Worm (Caenorhabditis elegans): ENCODE data around the gene F53B7.7.
A peak's percentile ranks its signal among the peaks of the same experiment; 100 is the strongest.

Gene F53B7.7

DNA sequence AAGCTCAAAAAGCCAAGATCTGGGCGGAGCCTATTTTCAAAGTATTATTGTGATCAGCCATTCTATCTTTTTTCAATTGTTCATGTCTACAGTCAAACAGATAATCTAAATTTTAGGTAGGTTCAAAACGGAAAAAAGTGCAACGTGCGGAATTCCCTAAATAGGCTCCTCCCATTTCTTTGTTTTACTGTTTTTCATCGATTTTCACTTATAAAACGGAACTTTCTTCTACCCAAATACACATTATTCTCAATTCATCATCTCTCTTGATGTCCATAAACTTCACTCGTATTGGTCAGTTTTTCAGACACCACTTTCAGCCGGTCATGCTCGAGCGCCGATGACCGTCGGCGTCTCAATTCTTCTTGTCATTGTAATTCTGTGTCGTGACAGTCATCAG lies at the start of gene F53B7.7:
F53B7.7 (plus strand) TSS at position 301 of the 400 bp plus-strand sequence.
- TF ChIP-seq tbx-11 (GFP tag; IDR thresholded peaks at IDR 0.05) (no peak), hmg-4 (GFP tag; optimal IDR thresholded peaks at IDR 0.05) (no peak), tbx-37 (GFP tag; conservative IDR thresholded peaks at IDR 0.05) (no peak), scrt-1 (GFP tag; IDR thresholded peaks at IDR 0.05) (no peak), B0310.2 (tag; optimal IDR thresholded peaks at IDR 0.05) (no peak), ceh-13 (GFP tag; optimal IDR thresholded peaks at IDR 0.05) (no peak), hmbx-1 (tag; optimal IDR thresholded peaks at IDR 0.05) (no peak), ama-1 (optimal IDR thresholded peaks at IDR 0.05) (no peak), pes-1 (GFP tag; IDR thresholded peaks at IDR 0.05) (no peak), aly-1 (tag; optimal IDR thresholded peaks at IDR 0.05) (no peak), hnd-1 (tag; optimal IDR thresholded peaks at IDR 0.05) (no peak), sea-1 (GFP tag; conservative IDR thresholded peaks at IDR 0.05) (no peak), F13C5.2 (tag; optimal IDR thresholded peaks at IDR 0.05) (no peak), flt-1 (GFP tag; IDR thresholded peaks at IDR 0.05) (no peak), ceh-36 (tag; optimal IDR thresholded peaks at IDR 0.05) (no peak)

ce11 chrV:10949511-10949910 lies 49.4 kb upstream of the F53B7.7 start, which contains the start of gene col-153:
col-153 (plus strand) TSS chrV:10949811.
- TF ChIP-seq tra-4 (tag; optimal IDR thresholded peaks at IDR 0.05) (no peak), ama-1 (optimal IDR thresholded peaks at IDR 0.05) (no peak), ets-7 (tag; optimal IDR thresholded peaks at IDR 0.05) (no peak), hnd-1 (tag; optimal IDR thresholded peaks at IDR 0.05) (no peak), hmbx-1 (tag; optimal IDR thresholded peaks at IDR 0.05) (no peak), tbx-11 (GFP tag; IDR thresholded peaks at IDR 0.05) (no peak), sea-1 (GFP tag; conservative IDR thresholded peaks at IDR 0.05) (no peak), ceh-13 (GFP tag; optimal IDR thresholded peaks at IDR 0.05) (no peak), pes-1 (GFP tag; IDR thresholded peaks at IDR 0.05) (no peak), hmg-4 (GFP tag; optimal IDR thresholded peaks at IDR 0.05) (no peak), ceh-36 (tag; optimal IDR thresholded peaks at IDR 0.05) (no peak), F13C5.2 (tag; optimal IDR thresholded peaks at IDR 0.05) (no peak), flt-1 (GFP tag; IDR thresholded peaks at IDR 0.05) (no peak), aly-1 (tag; optimal IDR thresholded peaks at IDR 0.05) (no peak), scrt-1 (GFP tag; IDR thresholded peaks at IDR 0.05) (no peak), tbx-37 (GFP tag; conservative IDR thresholded peaks at IDR 0.05) (no peak), B0310.2 (tag; optimal IDR thresholded peaks at IDR 0.05) (no peak)

DNA sequence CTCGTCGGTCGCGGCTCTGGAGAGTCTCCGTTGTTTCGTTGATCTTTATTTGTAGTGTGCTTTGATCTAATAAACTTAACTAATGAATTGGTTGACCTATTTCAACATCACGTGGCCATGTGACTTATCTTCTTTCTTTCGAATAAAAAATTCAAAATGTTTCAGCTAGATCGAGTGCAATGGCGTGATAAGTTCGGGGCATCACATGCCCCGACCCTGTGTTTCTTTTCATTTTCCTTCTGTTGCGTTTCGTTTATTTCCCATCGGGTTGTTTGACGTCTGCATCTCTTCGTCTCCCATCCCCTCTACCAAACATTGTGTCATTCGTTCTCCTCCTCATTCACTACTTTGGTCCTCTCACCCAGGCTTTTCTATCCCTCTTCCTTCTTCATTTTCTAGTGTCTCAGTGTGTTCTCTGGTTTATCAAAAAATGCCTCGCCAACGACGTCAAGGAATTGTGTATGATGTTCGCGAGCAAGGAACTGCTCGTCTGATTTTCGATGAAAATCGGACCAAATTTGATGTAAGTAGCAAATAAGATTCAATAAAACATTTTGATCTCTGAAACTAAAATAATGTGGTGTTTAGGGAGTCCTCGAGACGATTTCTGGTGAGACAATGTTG lies 47.1 kb upstream of the F53B7.7 start, which contains the start of gene F17C11.4:
F17C11.4 (plus strand) TSS at position 206 of the 624 bp plus-strand sequence.
- TF ChIP-seq F13C5.2 (tag; optimal IDR thresholded peaks at IDR 0.05), result no peak
- TF ChIP-seq sea-1 (GFP tag; conservative IDR thresholded peaks at IDR 0.05), result 0 out of 2 replicates have a peak, but pooled peaks have one; percentile 6
- TF ChIP-seq tbx-37 (GFP tag; conservative IDR thresholded peaks at IDR 0.05), result peak; percentile 17; the same call in 1 of the 2 replicates

ce11 chrV:10953471-10954155 lies 45.3 kb upstream of the F53B7.7 start:
- TF ChIP-seq flt-1 (GFP tag; IDR thresholded peaks at IDR 0.05) (no peak), tra-4 (tag; optimal IDR thresholded peaks at IDR 0.05) (no peak), tbx-11 (GFP tag; IDR thresholded peaks at IDR 0.05) (no peak), B0310.2 (tag; optimal IDR thresholded peaks at IDR 0.05) (no peak), ets-7 (tag; optimal IDR thresholded peaks at IDR 0.05) (no peak), ceh-36 (tag; optimal IDR thresholded peaks at IDR 0.05) (no peak), tbx-37 (GFP tag; conservative IDR thresholded peaks at IDR 0.05) (no peak), aly-1 (tag; optimal IDR thresholded peaks at IDR 0.05) (no peak), F13C5.2 (tag; optimal IDR thresholded peaks at IDR 0.05) (no peak), hnd-1 (tag; optimal IDR thresholded peaks at IDR 0.05) (no peak), ceh-13 (GFP tag; optimal IDR thresholded peaks at IDR 0.05) (no peak), sea-1 (GFP tag; conservative IDR thresholded peaks at IDR 0.05) (no peak), scrt-1 (GFP tag; IDR thresholded peaks at IDR 0.05) (no peak), hmg-4 (GFP tag; optimal IDR thresholded peaks at IDR 0.05) (no peak), ama-1 (optimal IDR thresholded peaks at IDR 0.05) (no peak), hmbx-1 (tag; optimal IDR thresholded peaks at IDR 0.05) (no peak), pes-1 (GFP tag; IDR thresholded peaks at IDR 0.05) (no peak)

ce11 chrV:10954334-10954733 lies 44.6 kb upstream of the F53B7.7 start, which contains the start of gene clec-221:
clec-221 (minus strand) TSS chrV:10954434.
- no peak for TF ChIP-seq F13C5.2 (tag; optimal IDR thresholded peaks at IDR 0.05)
- no peak for TF ChIP-seq B0310.2 (tag; optimal IDR thresholded peaks at IDR 0.05)
- TF ChIP-seq ceh-36 (tag; optimal IDR thresholded peaks at IDR 0.05), result no peak
- TF ChIP-seq hmg-4 (GFP tag; optimal IDR thresholded peaks at IDR 0.05), result no peak
- TF ChIP-seq pes-1 (GFP tag; IDR thresholded peaks at IDR 0.05), result no peak
- TF ChIP-seq sea-1 (GFP tag; conservative IDR thresholded peaks at IDR 0.05), result no peak
- no peak for TF ChIP-seq tbx-11 (GFP tag; IDR thresholded peaks at IDR 0.05)
- no peak for TF ChIP-seq tra-4 (tag; optimal IDR thresholded peaks at IDR 0.05)
- TF ChIP-seq ets-7 (tag; optimal IDR thresholded peaks at IDR 0.05), result no peak
- TF ChIP-seq flt-1 (GFP tag; IDR thresholded peaks at IDR 0.05), result no peak
- no peak for TF ChIP-seq aly-1 (tag; optimal IDR thresholded peaks at IDR 0.05)
- no peak for TF ChIP-seq scrt-1 (GFP tag; IDR thresholded peaks at IDR 0.05)
- TF ChIP-seq ceh-13 (GFP tag; optimal IDR thresholded peaks at IDR 0.05), result no peak
- TF ChIP-seq hmbx-1 (tag; optimal IDR thresholded peaks at IDR 0.05), result no peak
- TF ChIP-seq hnd-1 (tag; optimal IDR thresholded peaks at IDR 0.05), result no peak
- TF ChIP-seq ama-1 (optimal IDR thresholded peaks at IDR 0.05), result no peak

DNA sequence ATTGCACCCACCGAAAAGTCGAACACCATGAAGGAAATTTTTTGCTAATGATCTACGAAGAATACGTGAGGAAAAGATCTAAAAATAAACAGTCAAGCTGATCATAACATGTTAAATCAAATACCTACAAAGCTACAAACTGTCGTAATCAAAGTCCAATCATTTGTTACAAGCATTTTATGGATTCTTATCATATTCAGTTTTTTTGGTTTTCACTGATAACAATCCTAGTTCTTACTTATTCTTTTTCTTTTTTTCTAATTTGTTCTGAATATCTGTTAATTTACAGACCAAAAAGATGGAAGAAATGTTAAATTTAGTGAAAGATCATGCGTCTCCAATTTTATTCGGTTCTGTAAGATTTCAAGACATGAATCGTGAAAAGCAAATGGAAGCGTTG lies 44.1 kb upstream of the F53B7.7 start, which contains the start of gene F17C11.6:
F17C11.6 (plus strand) TSS at position 290 of the 400 bp plus-strand sequence.
- TF ChIP-seq B0310.2 (tag; optimal IDR thresholded peaks at IDR 0.05) (no peak), pes-1 (GFP tag; IDR thresholded peaks at IDR 0.05) (no peak), hnd-1 (tag; optimal IDR thresholded peaks at IDR 0.05) (no peak), hmbx-1 (tag; optimal IDR thresholded peaks at IDR 0.05) (no peak), aly-1 (tag; optimal IDR thresholded peaks at IDR 0.05) (no peak), F13C5.2 (tag; optimal IDR thresholded peaks at IDR 0.05) (no peak), tra-4 (tag; optimal IDR thresholded peaks at IDR 0.05) (no peak), tbx-37 (GFP tag; conservative IDR thresholded peaks at IDR 0.05) (no peak), scrt-1 (GFP tag; IDR thresholded peaks at IDR 0.05) (no peak), ets-7 (tag; optimal IDR thresholded peaks at IDR 0.05) (no peak), sea-1 (GFP tag; conservative IDR thresholded peaks at IDR 0.05) (no peak), ama-1 (optimal IDR thresholded peaks at IDR 0.05) (no peak), tbx-11 (GFP tag; IDR thresholded peaks at IDR 0.05) (no peak), flt-1 (GFP tag; IDR thresholded peaks at IDR 0.05) (no peak), ceh-13 (GFP tag; optimal IDR thresholded peaks at IDR 0.05) (no peak), ceh-36 (tag; optimal IDR thresholded peaks at IDR 0.05) (no peak), hmg-4 (GFP tag; optimal IDR thresholded peaks at IDR 0.05) (no peak)
